Fruit fly (Drosophila melanogaster) whole organism, adult: ENCODE data around the gene plh.

ENCODE experiments used
- CG12768 ChIP-seq: fragments of 200-800 bp; sonication (Bioruptor generic); optimal IDR thresholded peaks from 2 replicates; lab custom pipeline; 2017; ENCODE audit warnings: missing biosample characterization, missing genetic modification characterization, mild to moderate bottlenecking, moderate library complexity, missing genetic modification reagents
- CG33017 ChIP-seq: fragments of 200-800 bp; sonication (Bioruptor generic); optimal IDR thresholded peaks from 2 replicates; lab custom pipeline; 2018; ENCODE audit warnings: missing biosample characterization, mild to moderate bottlenecking, missing genetic modification characterization, moderate library complexity
- CG5204 ChIP-seq: fragments of 200-800 bp; sonication (Bioruptor generic); optimal IDR thresholded peaks from 2 replicates; lab custom pipeline; 2016; ENCODE audit warnings: missing biosample characterization, missing genetic modification characterization
- tj ChIP-seq: fragments of 200-800 bp; sonication (Bioruptor generic); optimal IDR thresholded peaks from 3 replicates; lab custom pipeline; 2017; ENCODE audit warnings: missing biosample characterization, mild to moderate bottlenecking, missing genetic modification characterization, moderate library complexity
- toe ChIP-seq: fragments of 200-800 bp; sonication (Bioruptor generic); optimal IDR thresholded peaks from 2 replicates; lab custom pipeline; 2016; ENCODE audit warnings: missing biosample characterization, missing genetic modification characterization

DNA sequence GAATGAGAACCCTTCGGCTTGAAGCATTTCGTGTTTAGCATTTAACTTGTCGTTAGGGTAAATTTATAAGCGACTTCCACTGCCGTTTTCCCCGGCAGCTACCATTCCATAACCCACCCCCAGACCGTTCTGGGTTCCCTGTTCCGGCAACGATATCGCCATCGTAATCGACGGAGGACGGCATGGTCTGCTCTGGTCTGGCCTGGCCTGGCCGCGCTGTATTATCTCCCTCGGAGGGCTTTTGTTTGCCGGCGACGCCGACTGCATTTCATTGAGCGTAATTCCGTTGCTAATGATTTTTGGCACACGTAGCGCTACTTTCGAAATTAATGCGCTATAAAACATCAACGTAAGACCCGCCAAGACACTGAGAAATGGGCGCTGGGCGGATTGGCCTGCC is 26.1 kb downstream of the plh start:
- TF ChIP-seq CG5204 (GFP tag; lab: Kevin White, UChicago): no peak
- TF ChIP-seq CG33017: no peak
- no peak for TF ChIP-seq toe
- TF ChIP-seq CG12768 (GFP tag; lab: Kevin White, UChicago): no peak
- no peak for TF ChIP-seq tj
